Worm (Caenorhabditis elegans) whole organism, L1 larva: ENCODE results near the gene H40L08.7.

Experiments
- C04F5.9 ChIP-seq: sonication (generic microtip); optimal IDR thresholded peaks from 2 replicates; lab custom pipeline; 2016; ENCODE audit warnings: missing genetic modification characterization, missing compliant biosample characterization
- aha-1 ChIP-seq: fragments of 150-350 bp; optimal IDR thresholded peaks from 2 replicates; lab custom pipeline; 2014; ENCODE audit warnings: missing biosample characterization, missing genetic modification characterization
- aly-2 ChIP-seq: fragments of 150-350 bp; optimal IDR thresholded peaks from 2 replicates; lab custom pipeline; 2014; ENCODE audit warnings: missing biosample characterization, missing genetic modification characterization
- ama-1 ChIP-seq: fragments of 150-350 bp; optimal IDR thresholded peaks from 2 replicates; lab custom pipeline; 2014
- blmp-1 ChIP-seq: fragments of 150-350 bp; optimal IDR thresholded peaks from 2 replicates; lab custom pipeline; 2014; ENCODE audit warnings: missing biosample characterization, missing genetic modification characterization
- ceh-8 ChIP-seq: fragments of 200-800 bp; sonication (Bioruptor generic); optimal IDR thresholded peaks from 2 replicates; lab custom pipeline; 2018; ENCODE audit warnings: mild to moderate bottlenecking, missing genetic modification characterization, moderate library complexity, missing compliant biosample characterization
- ceh-88 ChIP-seq: fragments of 200-800 bp; sonication (Bioruptor generic); IDR thresholded peaks from 2 replicates; pipeline ENCODE4 v1.3.6; 2022; ENCODE audit warnings: missing genetic modification characterization, missing compliant biosample characterization
- ceh-90 ChIP-seq: sonication (generic microtip); optimal IDR thresholded peaks from 2 replicates; lab custom pipeline; 2016; ENCODE audit warnings: missing genetic modification characterization, missing compliant biosample characterization
- dsc-1 ChIP-seq: sonication (generic microtip); optimal IDR thresholded peaks from 2 replicates; lab custom pipeline; 2016; ENCODE audit warnings: mild to moderate bottlenecking, missing genetic modification characterization, missing compliant biosample characterization
- efl-1 ChIP-seq, 4 experiments: fragments of 150-350 bp; optimal IDR thresholded peaks in 3 of 4; peaks in 1 of 4; 1 replicate in 1 of 4; 2 replicates in 3 of 4; lab custom pipeline; 2014; ENCODE audit warnings: missing biosample characterization in 2 of 4, missing genetic modification characterization in 2 of 4, missing genetic modification reagents in 2 of 4
- elt-2 ChIP-seq: sonication (generic microtip); optimal IDR thresholded peaks from 2 replicates; lab custom pipeline; 2016; ENCODE audit warnings: missing genetic modification characterization, mild to moderate bottlenecking, inconsistent platforms, missing compliant biosample characterization, missing genetic modification reagents
- ets-5 ChIP-seq: fragments of 200-800 bp; sonication (Bioruptor generic); IDR thresholded peaks from 2 replicates; pipeline ENCODE4 v1.3.6; 2022; ENCODE audit warnings: missing genetic modification characterization, missing compliant biosample characterization
- fkh-10 ChIP-seq: sonication (generic microtip); optimal IDR thresholded peaks from 2 replicates; lab custom pipeline; 2017; ENCODE audit warnings: missing biosample characterization, missing genetic modification reagents, missing genetic modification characterization
- fkh-8 ChIP-seq: sonication (generic microtip); optimal IDR thresholded peaks from 2 replicates; lab custom pipeline; 2016; ENCODE audit warnings: mild to moderate bottlenecking, missing genetic modification characterization, missing compliant biosample characterization
- hlh-4 ChIP-seq: sonication (generic microtip); optimal IDR thresholded peaks from 2 replicates; lab custom pipeline; 2016; ENCODE audit warnings: mild to moderate bottlenecking, missing genetic modification characterization, missing compliant biosample characterization
- irx-1 ChIP-seq: sonication (generic microtip); optimal IDR thresholded peaks from 2 replicates; lab custom pipeline; 2016; ENCODE audit warnings: missing genetic modification characterization, missing compliant biosample characterization
- jun-1 ChIP-seq: fragments of 150-350 bp; optimal IDR thresholded peaks from 2 replicates; lab custom pipeline; 2014; ENCODE audit warnings: missing biosample characterization, missing genetic modification reagents, missing genetic modification characterization
- lin-15B ChIP-seq: fragments of 150-350 bp; sonication (generic microtip); optimal IDR thresholded peaks from 3 replicates; lab custom pipeline; 2014; ENCODE audit warnings: missing biosample characterization, missing genetic modification characterization
- lin-35 ChIP-seq, 2 experiments: fragments of 150-350 bp; optimal IDR thresholded peaks; 2 replicates each; lab custom pipeline; 2014; ENCODE audit warnings: missing biosample characterization in 2 of 2, missing genetic modification characterization in 2 of 2, missing genetic modification reagents in 2 of 2
- lir-3 ChIP-seq: sonication (generic microtip); optimal IDR thresholded peaks from 2 replicates; lab custom pipeline; 2016; ENCODE audit warnings: mild to moderate bottlenecking, missing genetic modification characterization, moderate library complexity, missing compliant biosample characterization; ENCODE audit not compliant: poor library complexity
- lsy-2 ChIP-seq, 2 experiments: fragments of 150-350 bp; optimal IDR thresholded peaks; 2 replicates each; lab custom pipeline; 2014; ENCODE audit warnings: missing biosample characterization in 2 of 2, missing genetic modification characterization in 2 of 2
- mdl-1 ChIP-seq, 2 experiments: fragments of 150-350 bp; optimal IDR thresholded peaks; 2 replicates each; lab custom pipeline; 2014 to 2017; ENCODE audit warnings: missing biosample characterization in 2 of 2, missing genetic modification characterization in 2 of 2, inconsistent platforms in 1 of 2
- nhr-11 ChIP-seq: fragments of 150-350 bp; optimal IDR thresholded peaks from 2 replicates; lab custom pipeline; 2014; ENCODE audit warnings: missing biosample characterization, missing genetic modification characterization
- nhr-47 ChIP-seq: sonication (generic microtip); optimal IDR thresholded peaks from 2 replicates; lab custom pipeline; 2016; ENCODE audit warnings: mild to moderate bottlenecking, missing genetic modification characterization, moderate library complexity, missing compliant biosample characterization
- nhr-71 ChIP-seq: sonication (generic microtip); optimal IDR thresholded peaks from 2 replicates; lab custom pipeline; 2016; ENCODE audit warnings: mild to moderate bottlenecking, missing genetic modification characterization, moderate library complexity, missing compliant biosample characterization
- nhr-77 ChIP-seq: fragments of 150-350 bp; optimal IDR thresholded peaks from 2 replicates; lab custom pipeline; 2014; ENCODE audit warnings: missing biosample characterization, missing genetic modification characterization
- nhr-85 ChIP-seq: sonication (generic microtip); peaks from one replicate; lab custom pipeline; 2016; ENCODE audit warnings: missing genetic modification characterization, inconsistent platforms, missing compliant biosample characterization
- pag-3 ChIP-seq: sonication (generic microtip); optimal IDR thresholded peaks from 2 replicates; lab custom pipeline; 2017; ENCODE audit warnings: missing genetic modification characterization, mild to moderate bottlenecking, missing compliant biosample characterization, antibody characterized with exemption, borderline replicate concordance; ENCODE audit not compliant: insufficient read depth
- pax-3 ChIP-seq: fragments of 200-800 bp; sonication (Bioruptor generic); optimal IDR thresholded peaks from 2 replicates; lab custom pipeline; 2018; ENCODE audit warnings: mild to moderate bottlenecking, missing genetic modification characterization, moderate library complexity, missing compliant biosample characterization
- pqm-1 ChIP-seq: sonication (generic microtip); optimal IDR thresholded peaks from 3 replicates; lab custom pipeline; 2017; ENCODE audit warnings: missing biosample characterization, missing genetic modification characterization
- skn-1 ChIP-seq: fragments of 150-350 bp; optimal IDR thresholded peaks from 2 replicates; lab custom pipeline; 2014; ENCODE audit warnings: missing biosample characterization, missing genetic modification characterization
- snpc-4 ChIP-seq: fragments of 150-350 bp; optimal IDR thresholded peaks from 2 replicates; lab custom pipeline; 2014; ENCODE audit warnings: missing biosample characterization, missing genetic modification characterization
- sox-4 ChIP-seq: sonication (generic microtip); optimal IDR thresholded peaks from 2 replicates; lab custom pipeline; 2016; ENCODE audit warnings: missing genetic modification characterization, missing compliant biosample characterization
- sptf-1 ChIP-seq: fragments of 150-350 bp; optimal IDR thresholded peaks from 2 replicates; lab custom pipeline; 2014; ENCODE audit warnings: missing biosample characterization, missing genetic modification characterization
- tbx-2 ChIP-seq: sonication (generic microtip); optimal IDR thresholded peaks from 2 replicates; lab custom pipeline; 2016; ENCODE audit warnings: missing genetic modification characterization, missing compliant biosample characterization
- unc-130 ChIP-seq: fragments of 150-350 bp; optimal IDR thresholded peaks from 2 replicates; lab custom pipeline; 2017; ENCODE audit warnings: missing biosample characterization, missing genetic modification characterization, inconsistent platforms
- unc-62 ChIP-seq: fragments of 150-350 bp; optimal IDR thresholded peaks from 2 replicates; lab custom pipeline; 2014; ENCODE audit warnings: missing biosample characterization, missing genetic modification reagents, missing genetic modification characterization
- unc-86 ChIP-seq: sonication (generic microtip); optimal IDR thresholded peaks from 2 replicates; lab custom pipeline; 2016; ENCODE audit warnings: missing genetic modification characterization, missing compliant biosample characterization
- zip-4 ChIP-seq: fragments of 200-800 bp; sonication (Bioruptor generic); optimal IDR thresholded peaks from 2 replicates; lab custom pipeline; 2018; ENCODE audit warnings: mild to moderate bottlenecking, missing genetic modification characterization, moderate library complexity, missing compliant biosample characterization
- ztf-4 ChIP-seq: fragments of 150-350 bp; optimal IDR thresholded peaks from 2 replicates; lab custom pipeline; 2014; ENCODE audit warnings: missing biosample characterization, missing genetic modification characterization

H40L08.7 gene

ce11 chrX:15055914-15056313 is 21.6 kb downstream of the H40L08.7 start, which contains the start of gene H03G16.7:
Gene H03G16.7 (minus strand): TSS chrX:15056014.
- TF ChIP-seq ceh-8 (GFP tag; lab: Kevin White, UChicago): no peak
- TF ChIP-seq, all 84 proteins: peak for 0

DNA sequence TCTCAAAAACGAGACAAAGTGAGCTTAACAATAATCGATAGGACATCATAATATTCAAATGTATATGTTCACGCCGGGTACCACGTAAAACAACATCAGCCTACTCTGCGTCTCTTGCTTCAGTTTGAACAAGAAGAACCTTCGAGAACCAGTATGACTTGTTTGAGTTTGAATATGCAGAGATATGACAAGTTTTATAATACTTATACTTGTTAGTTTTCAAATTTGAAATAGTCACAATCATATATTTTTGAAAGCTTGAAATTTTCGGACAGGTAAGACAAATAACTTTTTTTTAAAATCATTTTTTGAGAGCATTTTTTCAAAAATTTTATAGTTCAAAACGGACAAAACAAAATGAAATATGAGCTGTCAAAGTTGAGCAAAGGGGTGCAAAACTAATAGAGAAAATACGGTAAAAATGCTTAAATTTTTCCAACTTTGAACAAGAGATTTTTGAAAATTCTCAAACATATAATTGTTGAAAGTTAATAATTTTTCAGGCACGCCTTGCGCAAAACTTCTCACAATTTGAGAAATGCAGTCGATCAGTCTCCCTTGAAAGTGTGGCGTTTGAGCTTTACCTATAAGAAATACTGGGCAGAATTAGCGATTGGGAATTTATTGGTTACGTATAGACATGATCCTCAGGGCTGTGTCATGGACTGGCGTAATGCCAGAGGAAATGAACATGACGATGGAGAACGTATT is 24.2 kb downstream of the H40L08.7 start, which contains the start of gene H03G16.1:
Gene H03G16.1, plus strand, starts transcription at position 661 of the 711 bp plus-strand sequence.
- TF ChIP-seq efl-1 (optimal IDR thresholded peaks at IDR 0.05; lab: Kevin White, UChicago) (no peak), efl-1 (GFP tag; optimal IDR thresholded peaks at IDR 0.05 in 1 of 2; lab: Kevin White, UChicago) (peak in 1 of 2 experiments; percentile 67), sptf-1 (no peak)

DNA sequence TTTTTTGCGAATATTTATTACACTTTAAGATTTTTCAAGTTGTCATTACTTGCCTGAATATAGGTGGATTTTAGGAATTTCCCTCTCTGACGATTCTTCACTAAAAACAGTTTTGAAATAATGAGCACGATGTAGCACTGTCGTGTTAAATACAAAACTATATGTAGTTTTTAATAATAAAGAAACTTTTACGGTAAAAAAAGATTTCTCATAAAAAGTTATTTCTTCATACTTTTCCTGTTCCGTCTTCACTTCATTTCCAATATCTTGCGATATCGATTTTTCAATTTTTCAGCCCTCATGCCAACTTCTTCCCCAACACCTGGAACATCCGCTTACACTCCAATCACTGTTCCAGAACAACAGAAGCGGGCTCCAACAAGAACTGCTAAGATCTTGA is 25.2 kb downstream of the H40L08.7 start, which contains the start of gene H03G16.6:
Gene H03G16.6, plus strand, starts transcription at position 301 of the 400 bp plus-strand sequence.
- no peak for TF ChIP-seq pqm-1 (tag; lab: Kevin White, UChicago)
- no peak for TF ChIP-seq lsy-2 (tag; optimal IDR thresholded peaks at IDR 0.05; lab: Kevin White, UChicago)
- no peak for TF ChIP-seq lin-35 (GFP tag; optimal IDR thresholded peaks at IDR 0.05; lab: Kevin White, UChicago)
- no peak for TF ChIP-seq skn-1 (tag; lab: Kevin White, UChicago)
- TF ChIP-seq ets-5: no peak
- TF ChIP-seq ceh-88 (GFP tag; lab: Robert Waterston, UW): no peak
- TF ChIP-seq tbx-2 (tag; lab: Kevin White, UChicago): no peak
- no peak for TF ChIP-seq hlh-4 (tag; lab: Kevin White, UChicago)
- no peak for TF ChIP-seq nhr-71 (tag; lab: Kevin White, UChicago)
- no peak for TF ChIP-seq C04F5.9 (tag; lab: Kevin White, UChicago)
- TF ChIP-seq unc-62 (GFP tag; lab: Kevin White, UChicago): no peak
- TF ChIP-seq dsc-1 (tag; lab: Kevin White, UChicago): no peak
- TF ChIP-seq fkh-8 (tag; lab: Kevin White, UChicago): no peak
- TF ChIP-seq irx-1 (tag; lab: Kevin White, UChicago): no peak
- TF ChIP-seq ceh-90 (tag; lab: Kevin White, UChicago): no peak
- TF ChIP-seq unc-86 (tag; lab: Kevin White, UChicago): no peak
- TF ChIP-seq mdl-1 (tag; optimal IDR thresholded peaks at IDR 0.05; lab: Kevin White, UChicago): no peak

DNA sequence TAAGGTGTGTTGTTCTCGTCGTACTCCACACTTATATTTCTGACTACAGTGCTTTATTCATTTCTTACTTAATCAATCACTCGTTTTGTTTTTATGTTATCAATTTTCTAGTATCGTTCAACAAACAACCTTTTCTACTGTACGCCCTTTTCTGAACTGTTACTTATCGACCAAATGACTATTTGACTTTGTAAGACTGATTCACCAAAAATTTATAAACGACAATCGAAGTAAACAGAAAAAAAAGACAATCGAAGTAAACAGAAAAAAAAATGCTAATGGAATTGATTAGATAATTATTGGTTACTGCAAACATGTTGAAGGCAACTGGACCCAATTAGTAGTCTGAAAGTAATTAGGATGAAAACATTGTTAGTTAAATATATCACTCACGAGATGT is 27.5 kb downstream of the H40L08.7 start:
- TF ChIP-seq zip-4 (GFP tag; lab: Kevin White, UChicago) (no peak), pax-3 (no peak), ama-1 (lab: Kevin White, UChicago) (no peak), ztf-4 (no peak), mdl-1 (tag; optimal IDR thresholded peaks at IDR 0.05; lab: Kevin White, UChicago) (no peak), nhr-47 (tag; lab: Kevin White, UChicago) (no peak), pag-3 (tag; lab: Kevin White, UChicago) (no peak), lin-35 (GFP tag; optimal IDR thresholded peaks at IDR 0.05; lab: Kevin White, UChicago) (no peak), nhr-77 (tag; lab: Kevin White, UChicago) (no peak), jun-1 (tag; lab: Kevin White, UChicago) (no peak)

- TF ChIP-seq fkh-10 (no peak), sox-4 (tag; lab: Kevin White, UChicago) (no peak), aly-2 (tag; lab: Kevin White, UChicago) (no peak), tbx-2 (tag; lab: Kevin White, UChicago) (no peak), aha-1 (tag; lab: Kevin White, UChicago) (no peak), nhr-85 (tag; lab: Kevin White, UChicago) (no peak), nhr-11 (tag; lab: Kevin White, UChicago) (no peak), ceh-90 (tag; lab: Kevin White, UChicago) (no peak), C04F5.9 (tag; lab: Kevin White, UChicago) (no peak), lin-15B (tag; lab: Kevin White, UChicago) (no peak), lsy-2 (tag; optimal IDR thresholded peaks at IDR 0.05; lab: Kevin White, UChicago) (no peak), zip-4 (GFP tag; lab: Kevin White, UChicago) (no peak), sptf-1 (no peak), blmp-1 (tag; lab: Kevin White, UChicago) (no peak), elt-2 (tag; lab: Kevin White, UChicago) (no peak), unc-130 (tag; lab: Kevin White, UChicago) (no peak), irx-1 (tag; lab: Kevin White, UChicago) (no peak), snpc-4 (no peak), lir-3 (no peak), nhr-71 (tag; lab: Kevin White, UChicago) (no peak)
Measured at ce11 chrX:15047541-15047940, 30.0 kb downstream of the H40L08.7 start.
